Worm (Caenorhabditis elegans) whole organism, L3 larva: ENCODE results near the gene srh-274.
"Not testable (repeated sequence)": the region's sequence is repeated elsewhere in the genome, so short reads cannot be mapped to it uniquely, and the experiment has no call there.

ENCODE experiments used
- R02D3.7 ChIP-seq: fragments of 150-350 bp; optimal IDR thresholded peaks from 2 replicates; lab custom pipeline; 2014; ENCODE audit warnings: missing biosample characterization, missing genetic modification characterization
- ZK546.5 ChIP-seq: sonication (generic microtip); optimal IDR thresholded peaks from 2 replicates; lab custom pipeline; 2017; ENCODE audit warnings: missing biosample characterization, missing genetic modification characterization
- aly-2 ChIP-seq: fragments of 150-350 bp; optimal IDR thresholded peaks from 2 replicates; lab custom pipeline; 2014; ENCODE audit warnings: missing biosample characterization, missing genetic modification characterization
- ceh-28 ChIP-seq: fragments of 150-350 bp; optimal IDR thresholded peaks from 2 replicates; lab custom pipeline; 2014; ENCODE audit warnings: missing biosample characterization, missing genetic modification reagents, missing genetic modification characterization
- ceh-82 ChIP-seq: fragments of 150-350 bp; optimal IDR thresholded peaks from 2 replicates; lab custom pipeline; 2014; ENCODE audit warnings: missing biosample characterization, missing genetic modification characterization
- ceh-9 ChIP-seq: sonication (generic microtip); optimal IDR thresholded peaks from 2 replicates; lab custom pipeline; 2018; ENCODE audit warnings: missing biosample characterization, missing genetic modification characterization
- daf-12 ChIP-seq: fragments of 150-350 bp; optimal IDR thresholded peaks from 2 replicates; lab custom pipeline; 2014; ENCODE audit warnings: missing biosample characterization, missing genetic modification reagents, missing genetic modification characterization
- egl-27 ChIP-seq: sonication (generic microtip); optimal IDR thresholded peaks from 4 replicates; lab custom pipeline; 2017; ENCODE audit warnings: missing biosample characterization, missing genetic modification reagents, missing genetic modification characterization
- egl-5 ChIP-seq: fragments of 150-350 bp; optimal IDR thresholded peaks from 2 replicates; lab custom pipeline; 2017; ENCODE audit warnings: missing biosample characterization, missing genetic modification reagents, missing genetic modification characterization, inconsistent platforms
- elt-2 ChIP-seq: sonication (generic microtip); optimal IDR thresholded peaks from 2 replicates; lab custom pipeline; 2016; ENCODE audit warnings: missing genetic modification reagents, mild to moderate bottlenecking, missing genetic modification characterization, missing compliant biosample characterization
- elt-3 ChIP-seq, 3 experiments: fragments of 150-350 bp in 1 of 3; sonication (generic microtip) in 2 of 3; optimal IDR thresholded peaks; 2 replicates in 2 of 3; 4 replicates in 1 of 3; lab custom pipeline; 2014 to 2017; ENCODE audit warnings: missing biosample characterization in 3 of 3, missing genetic modification characterization in 3 of 3
- eor-1 ChIP-seq, 2 experiments: fragments of 150-350 bp; optimal IDR thresholded peaks; 2 replicates each; lab custom pipeline; 2014 to 2018; ENCODE audit warnings: missing biosample characterization in 2 of 2, missing genetic modification characterization in 2 of 2
- fos-1 ChIP-seq: fragments of 150-350 bp; optimal IDR thresholded peaks from 2 replicates; lab custom pipeline; 2014; ENCODE audit warnings: missing biosample characterization, missing genetic modification characterization
- hmg-11 ChIP-seq: sonication (generic microtip); optimal IDR thresholded peaks from 2 replicates; lab custom pipeline; 2016; ENCODE audit warnings: missing genetic modification characterization, missing compliant biosample characterization
- lsy-12 ChIP-seq: sonication (generic microtip); optimal IDR thresholded peaks from 2 replicates; lab custom pipeline; 2016; ENCODE audit warnings: mild to moderate bottlenecking, missing genetic modification characterization, missing compliant biosample characterization
- mdl-1 ChIP-seq: fragments of 150-350 bp; optimal IDR thresholded peaks from 2 replicates; lab custom pipeline; 2014; ENCODE audit warnings: missing biosample characterization, missing genetic modification characterization
- mml-1 ChIP-seq: fragments of 150-350 bp; sonication (generic microtip); optimal IDR thresholded peaks from 3 replicates; lab custom pipeline; 2014; ENCODE audit warnings: missing biosample characterization, missing genetic modification characterization
- nfya-1 ChIP-seq: sonication (generic microtip); optimal IDR thresholded peaks from 2 replicates; lab custom pipeline; 2017; ENCODE audit warnings: missing genetic modification characterization, mild to moderate bottlenecking, missing compliant biosample characterization, antibody characterized with exemption, moderate library complexity; ENCODE audit not compliant: insufficient read depth
- nhr-11 ChIP-seq: fragments of 150-350 bp; optimal IDR thresholded peaks from 2 replicates; lab custom pipeline; 2014; ENCODE audit warnings: missing biosample characterization, missing genetic modification characterization
- nhr-12 ChIP-seq: fragments of 150-350 bp; optimal IDR thresholded peaks from 2 replicates; lab custom pipeline; 2014; ENCODE audit warnings: missing biosample characterization, missing genetic modification characterization
- nhr-23 ChIP-seq: fragments of 150-350 bp; optimal IDR thresholded peaks from 2 replicates; lab custom pipeline; 2014; ENCODE audit warnings: missing biosample characterization, missing genetic modification reagents, missing genetic modification characterization
- nhr-237 ChIP-seq: fragments of 150-350 bp; optimal IDR thresholded peaks from 2 replicates; lab custom pipeline; 2014; ENCODE audit warnings: missing biosample characterization, missing genetic modification characterization
- nhr-25 ChIP-seq: sonication (generic microtip); optimal IDR thresholded peaks from 2 replicates; lab custom pipeline; 2017; ENCODE audit warnings: missing biosample characterization, missing genetic modification characterization
- nhr-28 ChIP-seq: fragments of 150-350 bp; optimal IDR thresholded peaks from 2 replicates; lab custom pipeline; 2014; ENCODE audit warnings: missing biosample characterization, missing genetic modification characterization
- nhr-43 ChIP-seq: sonication (generic microtip); optimal IDR thresholded peaks from 2 replicates; lab custom pipeline; 2016; ENCODE audit warnings: mild to moderate bottlenecking, missing genetic modification characterization, missing compliant biosample characterization; ENCODE audit not compliant: poor library complexity, severe bottlenecking
- nhr-67 ChIP-seq: fragments of 150-350 bp; optimal IDR thresholded peaks from 2 replicates; lab custom pipeline; 2014; ENCODE audit warnings: missing biosample characterization, missing genetic modification characterization
- nhr-76 ChIP-seq: fragments of 150-350 bp; sonication (generic microtip); optimal IDR thresholded peaks from 5 replicates; lab custom pipeline; 2014; ENCODE audit warnings: missing biosample characterization, missing genetic modification characterization
- nhr-77 ChIP-seq: fragments of 150-350 bp; optimal IDR thresholded peaks from 2 replicates; lab custom pipeline; 2014; ENCODE audit warnings: missing biosample characterization, missing genetic modification characterization
- pha-4 ChIP-seq: fragments of 150-350 bp; optimal IDR thresholded peaks from 2 replicates; lab custom pipeline; 2014; ENCODE audit warnings: missing biosample characterization, missing genetic modification reagents, missing genetic modification characterization
- pqm-1 ChIP-seq: fragments of 150-350 bp; optimal IDR thresholded peaks from 2 replicates; lab custom pipeline; 2017; ENCODE audit warnings: missing biosample characterization, missing genetic modification characterization, inconsistent platforms
- sea-2 ChIP-seq: fragments of 150-350 bp; sonication (generic microtip); optimal IDR thresholded peaks from 4 replicates; lab custom pipeline; 2014; ENCODE audit warnings: missing biosample characterization, missing genetic modification reagents, missing genetic modification characterization
- unc-39 ChIP-seq: sonication (generic microtip); optimal IDR thresholded peaks from 4 replicates; lab custom pipeline; 2017; ENCODE audit warnings: missing biosample characterization, missing genetic modification characterization
- unc-62 ChIP-seq: fragments of 150-350 bp; sonication (generic microtip); optimal IDR thresholded peaks from 4 replicates; lab custom pipeline; 2014; ENCODE audit warnings: missing biosample characterization, missing genetic modification reagents, missing genetic modification characterization
- zag-1 ChIP-seq: fragments of 150-350 bp; optimal IDR thresholded peaks from 2 replicates; lab custom pipeline; 2014; ENCODE audit warnings: missing biosample characterization, missing genetic modification characterization
- ztf-11 ChIP-seq: fragments of 150-350 bp; optimal IDR thresholded peaks from 2 replicates; lab custom pipeline; 2014; ENCODE audit warnings: missing biosample characterization, missing genetic modification characterization
- ztf-4 ChIP-seq: fragments of 150-350 bp; optimal IDR thresholded peaks from 2 replicates; lab custom pipeline; 2014; ENCODE audit warnings: missing biosample characterization, missing genetic modification characterization

srh-274 gene

ce11 chrII:960218-960617, 22.7 kb upstream of the srh-274 start, which contains the start of the genes C32B5.18 and C32B5.7:
Gene C32B5.18, plus strand, starts transcription at chrII:960518.
Gene C32B5.7, plus strand, starts transcription at chrII:960528.
- TF ChIP-seq pha-4 (tag; lab: Kevin White, UChicago): no peak
- no peak for TF ChIP-seq lsy-12 (tag; lab: Kevin White, UChicago)
- TF ChIP-seq egl-5 (tag; lab: Kevin White, UChicago): no peak
- TF ChIP-seq daf-12 (tag; lab: Kevin White, UChicago): no peak
- TF ChIP-seq sea-2 (GFP tag; lab: Kevin White, UChicago): no peak
- no peak for TF ChIP-seq pqm-1 (tag; lab: Kevin White, UChicago)
- TF ChIP-seq mml-1 (tag; lab: Kevin White, UChicago): no peak
- no peak for TF ChIP-seq ceh-82
- TF ChIP-seq elt-2: no peak
- TF ChIP-seq R02D3.7: no peak
- TF ChIP-seq nhr-43: no peak
- TF ChIP-seq zag-1 (tag; lab: Kevin White, UChicago): no peak
- no peak for TF ChIP-seq nhr-237
- TF ChIP-seq unc-62 (GFP tag; lab: Kevin White, UChicago): no peak
- TF ChIP-seq nhr-67 (tag; lab: Kevin White, UChicago): no peak
- no peak for TF ChIP-seq ZK546.5 (tag; lab: Kevin White, UChicago)
- TF ChIP-seq nhr-11 (tag; lab: Kevin White, UChicago): no peak
- TF ChIP-seq nhr-12 (tag; lab: Kevin White, UChicago): no peak
- no peak for TF ChIP-seq nhr-28 (tag; lab: Kevin White, UChicago)

ce11 chrII:961961-962360, 21.0 kb upstream of the srh-274 start, which contains the start of gene C32B5.13:
Gene C32B5.13, minus strand, starts transcription at chrII:962061.
- no peak for TF ChIP-seq egl-5 (tag; lab: Kevin White, UChicago)
- no peak for TF ChIP-seq aly-2
- TF ChIP-seq nhr-25 (tag; lab: Kevin White, UChicago): no peak
- TF ChIP-seq hmg-11: no peak
- TF ChIP-seq nhr-12 (tag; lab: Kevin White, UChicago): no peak
- no peak for TF ChIP-seq ceh-9 (tag; lab: Kevin White, UChicago)
- no peak for TF ChIP-seq ceh-28
- TF ChIP-seq elt-3 (tag; optimal IDR thresholded peaks at IDR 0.05; lab: Kevin White, UChicago): no peak
- no peak for TF ChIP-seq eor-1 (tag; optimal IDR thresholded peaks at IDR 0.05; lab: Kevin White, UChicago)
- no peak for TF ChIP-seq unc-39 (tag; lab: Kevin White, UChicago)
- no peak for TF ChIP-seq pqm-1 (tag; lab: Kevin White, UChicago)
- TF ChIP-seq ztf-11 (tag; lab: Kevin White, UChicago): no peak
- no peak for TF ChIP-seq nhr-28 (tag; lab: Kevin White, UChicago)
- TF ChIP-seq mml-1 (tag; lab: Kevin White, UChicago): no peak
- TF ChIP-seq, all 47 proteins: peak for 0

ce11 chrII:966962-967361, 16.0 kb upstream of the srh-274 start, which contains the start of gene fbxc-18:
Gene fbxc-18, minus strand, starts transcription at chrII:967062.
- TF ChIP-seq eor-1 (tag; optimal IDR thresholded peaks at IDR 0.05; lab: Kevin White, UChicago); daf-12 (tag; lab: Kevin White, UChicago); hmg-11: not testable (repeated sequence)

ce11 chrII:968106-968505, 14.8 kb upstream of the srh-274 start, which contains the start of gene C32B5.6:
Gene C32B5.6, plus strand, starts transcription at chrII:968406.
- TF ChIP-seq nhr-23 (tag; lab: Kevin White, UChicago); elt-3 (tag; optimal IDR thresholded peaks at IDR 0.05; lab: Kevin White, UChicago); eor-1 (tag; optimal IDR thresholded peaks at IDR 0.05; lab: Kevin White, UChicago): not testable (repeated sequence)

ce11 chrII:972850-973249, 10.1 kb upstream of the srh-274 start, which contains the start of gene C32B5.15:
Gene C32B5.15, minus strand, starts transcription at chrII:972950.
- TF ChIP-seq nhr-28 (tag; lab: Kevin White, UChicago): no peak
- no peak for TF ChIP-seq nhr-76 (tag; lab: Kevin White, UChicago)
- TF ChIP-seq elt-2: no peak
- TF ChIP-seq fos-1 (tag; lab: Kevin White, UChicago): no peak
- no peak for TF ChIP-seq unc-62 (GFP tag; lab: Kevin White, UChicago)
- no peak for TF ChIP-seq pha-4 (tag; lab: Kevin White, UChicago)
- TF ChIP-seq daf-12 (tag; lab: Kevin White, UChicago): no peak
- TF ChIP-seq sea-2 (GFP tag; lab: Kevin White, UChicago): no peak
- TF ChIP-seq mdl-1: no peak
- no peak for TF ChIP-seq nfya-1 (tag; lab: Kevin White, UChicago)
- no peak for TF ChIP-seq hmg-11
- TF ChIP-seq egl-27 (tag; lab: Kevin White, UChicago): no peak
- TF ChIP-seq ceh-82: no peak
- TF ChIP-seq pqm-1 (tag; lab: Kevin White, UChicago): no peak
- TF ChIP-seq nhr-25 (tag; lab: Kevin White, UChicago): no peak
- TF ChIP-seq ztf-4: no peak
- TF ChIP-seq nhr-77 (tag; lab: Kevin White, UChicago): no peak
